Fruit fly (Drosophila melanogaster): Measurements from ENCODE around the gene CG33700.

dm6 chr3L:9569194-9569593 is 43.9 kb upstream of the CG33700 start:
- TF ChIP-seq psq (optimal IDR thresholded peaks at IDR 0.05) (no peak), usp (GFP tag; optimal IDR thresholded peaks at IDR 0.05) (no peak), CG8478 (optimal IDR thresholded peaks at IDR 0.05) (no peak), Dll (optimal IDR thresholded peaks at IDR 0.05) (no peak)

Measured in whole organism.